Worm (Caenorhabditis elegans) whole organism, mixed stage, embryonic: ENCODE results near the gene T06D4.6.

Experiments used
- M03D4.4 ChIP-seq: sonication (generic microtip); optimal IDR thresholded peaks from 2 replicates; lab custom pipeline; 2017; ENCODE audit warnings: mild to moderate bottlenecking, missing genetic modification characterization, missing compliant biosample characterization
- bed-3 ChIP-seq: fragments of 200-800 bp; sonication (Bioruptor generic); optimal IDR thresholded peaks from 3 replicates; lab custom pipeline; 2018; ENCODE audit warnings: mild to moderate bottlenecking, missing genetic modification characterization, moderate library complexity, missing compliant biosample characterization
- blmp-1 ChIP-seq: fragments of 150-350 bp; optimal IDR thresholded peaks from 2 replicates; lab custom pipeline; 2014; ENCODE audit warnings: missing biosample characterization, missing genetic modification characterization
- ceh-39 ChIP-seq: fragments of 150-350 bp; optimal IDR thresholded peaks from 2 replicates; lab custom pipeline; 2014; ENCODE audit warnings: missing biosample characterization, missing genetic modification characterization
- ceh-43 ChIP-seq: fragments of 200-800 bp; sonication (Bioruptor generic); optimal IDR thresholded peaks from 2 replicates; lab custom pipeline; 2018; ENCODE audit warnings: mild to moderate bottlenecking, missing genetic modification characterization, moderate library complexity, missing compliant biosample characterization
- ceh-83 ChIP-seq: fragments of 200-800 bp; sonication (Bioruptor generic); optimal IDR thresholded peaks from 2 replicates; lab custom pipeline; 2018; ENCODE audit warnings: mild to moderate bottlenecking, missing genetic modification characterization, missing compliant biosample characterization
- ces-1 ChIP-seq: fragments of 150-350 bp; optimal IDR thresholded peaks from 2 replicates; lab custom pipeline; 2014; ENCODE audit warnings: missing biosample characterization, missing genetic modification reagents, missing genetic modification characterization
- cnd-1 ChIP-seq: fragments of 200-800 bp; sonication (Bioruptor generic); optimal IDR thresholded peaks from 2 replicates; lab custom pipeline; 2018; ENCODE audit warnings: mild to moderate bottlenecking, missing genetic modification characterization, missing compliant biosample characterization
- elt-1 ChIP-seq: sonication (generic microtip); optimal IDR thresholded peaks from 2 replicates; lab custom pipeline; 2017; ENCODE audit warnings: missing genetic modification characterization, mild to moderate bottlenecking, missing compliant biosample characterization, antibody characterized with exemption, moderate library complexity, borderline replicate concordance; ENCODE audit not compliant: insufficient read depth
- elt-3 ChIP-seq: fragments of 150-350 bp; optimal IDR thresholded peaks from 2 replicates; lab custom pipeline; 2014; ENCODE audit warnings: missing biosample characterization, missing genetic modification characterization
- flh-1 ChIP-seq: fragments of 200-800 bp; sonication (Bioruptor generic); optimal IDR thresholded peaks from 2 replicates; lab custom pipeline; 2018; ENCODE audit warnings: mild to moderate bottlenecking, missing genetic modification characterization, moderate library complexity, missing compliant biosample characterization
- ham-2 ChIP-seq: fragments of 200-800 bp; sonication (Bioruptor generic); optimal IDR thresholded peaks from 2 replicates; lab custom pipeline; 2018; ENCODE audit warnings: mild to moderate bottlenecking, missing genetic modification characterization, missing compliant biosample characterization
- hlh-1 ChIP-seq: fragments of 150-350 bp; optimal IDR thresholded peaks from 2 replicates; lab custom pipeline; 2014; ENCODE audit warnings: missing biosample characterization, missing genetic modification reagents, missing genetic modification characterization
- lin-13 ChIP-seq: fragments of 150-350 bp; optimal IDR thresholded peaks from 2 replicates; lab custom pipeline; 2014; ENCODE audit warnings: missing biosample characterization, missing genetic modification characterization
- lsy-2 ChIP-seq: fragments of 150-350 bp; optimal IDR thresholded peaks from 2 replicates; lab custom pipeline; 2014; ENCODE audit warnings: missing biosample characterization, missing genetic modification characterization
- mab-5 ChIP-seq: fragments of 150-350 bp; optimal IDR thresholded peaks from 2 replicates; lab custom pipeline; 2014; ENCODE audit warnings: missing biosample characterization, missing genetic modification characterization
- mep-1 ChIP-seq: fragments of 150-350 bp; optimal IDR thresholded peaks from 2 replicates; lab custom pipeline; 2017; ENCODE audit warnings: missing biosample characterization, missing genetic modification reagents, missing genetic modification characterization, inconsistent platforms
- mls-2 ChIP-seq: sonication (generic microtip); optimal IDR thresholded peaks from 2 replicates; lab custom pipeline; 2016; ENCODE audit warnings: mild to moderate bottlenecking, missing genetic modification characterization, moderate library complexity, missing compliant biosample characterization
- nhr-2 ChIP-seq: fragments of 150-350 bp; optimal IDR thresholded peaks from 2 replicates; lab custom pipeline; 2014; ENCODE audit warnings: missing biosample characterization, missing genetic modification characterization
- nhr-28 ChIP-seq: fragments of 150-350 bp; optimal IDR thresholded peaks from 2 replicates; lab custom pipeline; 2014; ENCODE audit warnings: missing biosample characterization, missing genetic modification characterization
- nhr-76 ChIP-seq: sonication (generic microtip); optimal IDR thresholded peaks from 2 replicates; lab custom pipeline; 2017; ENCODE audit warnings: missing biosample characterization, missing genetic modification characterization
- sem-2 ChIP-seq: fragments of 200-800 bp; sonication (Bioruptor generic); optimal IDR thresholded peaks from 2 replicates; lab custom pipeline; 2018; ENCODE audit warnings: mild to moderate bottlenecking, missing genetic modification characterization, missing compliant biosample characterization
- snpc-4 ChIP-seq: fragments of 150-350 bp; optimal IDR thresholded peaks from 2 replicates; lab custom pipeline; 2014; ENCODE audit warnings: missing biosample characterization, missing genetic modification characterization
- sptf-1 ChIP-seq: sonication (generic microtip); optimal IDR thresholded peaks from 2 replicates; lab custom pipeline; 2017; ENCODE audit warnings: mild to moderate bottlenecking, missing genetic modification characterization, moderate library complexity, missing compliant biosample characterization
- tbx-8 ChIP-seq: fragments of 200-800 bp; sonication (Bioruptor generic); optimal IDR thresholded peaks from 2 replicates; lab custom pipeline; 2018; ENCODE audit warnings: mild to moderate bottlenecking, missing genetic modification characterization, moderate library complexity, missing compliant biosample characterization
- unc-120 ChIP-seq: sonication (generic microtip); optimal IDR thresholded peaks from 2 replicates; lab custom pipeline; 2017; ENCODE audit warnings: missing genetic modification characterization, missing compliant biosample characterization; ENCODE audit not compliant: poor library complexity, severe bottlenecking
- unc-39 ChIP-seq: fragments of 150-350 bp; optimal IDR thresholded peaks from 2 replicates; lab custom pipeline; 2014; ENCODE audit warnings: missing biosample characterization, missing genetic modification characterization
- unc-62 ChIP-seq: fragments of 150-350 bp; optimal IDR thresholded peaks from 2 replicates; lab custom pipeline; 2014; ENCODE audit warnings: missing biosample characterization, missing genetic modification reagents, missing genetic modification characterization
- zip-8 ChIP-seq: fragments of 150-350 bp; optimal IDR thresholded peaks from 2 replicates; lab custom pipeline; 2014; ENCODE audit warnings: missing biosample characterization, missing genetic modification characterization
- ztf-11 ChIP-seq: fragments of 150-350 bp; optimal IDR thresholded peaks from 2 replicates; lab custom pipeline; 2014; ENCODE audit warnings: missing biosample characterization, missing genetic modification characterization

The T06D4.6 gene

DNA sequence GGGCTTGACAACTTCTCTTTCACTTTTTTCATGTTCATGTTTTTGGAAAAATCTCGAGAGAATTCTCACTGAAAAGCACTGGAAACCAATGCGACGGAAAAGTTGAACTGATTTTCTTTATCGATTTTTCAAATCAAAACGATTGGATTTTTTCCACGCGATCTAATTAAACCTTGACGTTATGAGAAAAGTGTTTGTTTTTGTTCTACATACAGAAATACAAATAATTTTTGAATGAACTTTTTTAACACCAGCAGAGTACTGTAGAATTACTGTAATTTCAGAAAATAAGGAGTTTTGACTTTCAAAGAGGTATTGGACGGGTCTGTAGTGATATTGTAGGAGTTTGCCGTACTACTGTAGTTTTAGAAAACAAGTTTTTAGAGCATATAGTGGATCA is 15.5 kb upstream of the T06D4.6 start, which contains the start of gene nep-10:
Gene nep-10, minus strand, starts transcription at position 101 of the 400 bp plus-strand sequence.
- TF ChIP-seq sem-2 (GFP tag; lab: Kevin White, UChicago) (no peak), ceh-43 (GFP tag; lab: Kevin White, UChicago) (no peak), elt-3 (tag; lab: Kevin White, UChicago) (no peak), mep-1 (tag; lab: Kevin White, UChicago) (no peak), elt-1 (no peak), nhr-2 (tag; lab: Kevin White, UChicago) (no peak), ceh-39 (tag; lab: Kevin White, UChicago) (no peak), zip-8 (tag; lab: Kevin White, UChicago) (no peak), nhr-28 (tag; lab: Kevin White, UChicago) (no peak), hlh-1 (no peak), unc-120 (tag; lab: Kevin White, UChicago) (no peak), sptf-1 (no peak)

DNA sequence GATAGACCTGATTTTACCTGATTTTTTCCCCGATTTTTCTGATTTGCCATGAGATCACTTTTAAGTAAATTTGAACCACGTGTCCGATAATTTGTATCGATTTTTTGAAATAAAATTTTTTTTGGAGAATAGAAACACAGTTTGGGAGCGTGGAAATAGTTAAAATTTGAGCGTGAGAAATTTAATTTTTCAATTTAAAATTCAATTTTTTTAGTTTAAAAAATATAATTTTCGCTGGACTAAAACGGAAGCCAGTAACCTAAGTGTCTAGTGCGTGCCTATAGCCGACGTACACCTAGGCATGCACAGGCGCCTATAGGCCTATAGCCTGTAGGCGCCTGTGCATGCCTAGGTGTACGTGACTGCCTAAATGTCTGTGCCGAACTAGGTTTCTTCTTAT is 11.8 kb upstream of the T06D4.6 start, which contains the start of gene nep-9:
Gene nep-9, minus strand, starts transcription at position 101 of the 400 bp plus-strand sequence.
- TF ChIP-seq zip-8 (tag; lab: Kevin White, UChicago) (no peak), flh-1 (GFP tag; lab: Kevin White, UChicago) (no peak), elt-3 (tag; lab: Kevin White, UChicago) (no peak), M03D4.4 (tag; lab: Kevin White, UChicago) (no peak), lsy-2 (tag; lab: Kevin White, UChicago) (no peak), sptf-1 (no peak), ceh-43 (GFP tag; lab: Kevin White, UChicago) (no peak), ztf-11 (no peak), mab-5 (no peak), ces-1 (GFP tag; lab: Kevin White, UChicago) (no peak), nhr-76 (no peak), ceh-83 (no peak), ham-2 (GFP tag; lab: Kevin White, UChicago) (no peak)

DNA sequence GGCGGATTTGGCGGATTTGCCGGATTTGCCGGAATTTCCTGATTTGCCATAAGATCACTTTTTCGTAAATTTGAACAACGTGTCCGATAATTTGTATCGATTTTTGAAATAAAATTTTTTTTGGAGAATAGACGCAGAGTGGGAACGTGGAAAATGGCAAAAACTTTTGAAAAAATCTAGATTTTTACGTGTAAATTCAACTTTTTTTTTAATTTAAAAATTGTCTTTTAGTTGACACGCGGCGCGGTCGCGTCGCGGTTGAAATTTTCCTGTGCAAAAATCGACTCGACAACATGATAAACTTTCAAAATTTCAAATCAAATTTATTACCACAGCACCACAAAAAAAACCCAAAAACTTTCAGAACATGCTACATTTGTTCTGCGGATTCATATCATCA is 8.1 kb upstream of the T06D4.6 start, which contains the start of gene nep-20:
Gene nep-20, minus strand, starts transcription at position 101 of the 400 bp plus-strand sequence.
- TF ChIP-seq sem-2 (GFP tag; lab: Kevin White, UChicago), result no peak
- TF ChIP-seq zip-8 (tag; lab: Kevin White, UChicago), result no peak
- no peak for TF ChIP-seq ceh-39 (tag; lab: Kevin White, UChicago)
- TF ChIP-seq unc-62 (GFP tag; lab: Kevin White, UChicago), result no peak
- TF ChIP-seq lin-13, result no peak
- TF ChIP-seq hlh-1, result no peak
- no peak for TF ChIP-seq bed-3 (GFP tag; lab: Kevin White, UChicago)
- no peak for TF ChIP-seq ztf-11

DNA sequence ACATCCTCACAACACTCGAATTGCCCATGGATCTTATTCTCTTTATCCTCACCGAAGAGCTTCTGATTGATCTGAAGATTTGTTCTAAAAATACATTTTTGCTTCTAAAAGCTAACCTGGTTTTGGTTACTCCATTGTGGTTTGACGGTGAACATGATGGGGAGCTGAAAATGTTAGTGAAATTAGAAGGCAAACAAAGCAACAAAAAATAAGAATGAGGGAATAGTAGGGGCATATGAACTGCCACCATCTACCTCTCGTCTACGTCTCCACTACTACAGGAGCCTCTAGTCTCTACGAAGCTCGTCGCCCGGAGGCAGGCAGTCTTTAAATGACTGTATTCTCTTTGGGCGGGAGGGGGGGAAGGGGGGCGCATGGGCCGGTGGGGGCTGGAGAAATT is 1.7 kb downstream of the T06D4.6 start, which contains the start of gene T06D4.2:
Gene T06D4.2, minus strand, starts transcription at position 170 of the 400 bp plus-strand sequence.
- TF ChIP-seq mls-2 (tag; lab: Kevin White, UChicago) (no peak), ces-1 (GFP tag; lab: Kevin White, UChicago) (no peak), lsy-2 (tag; lab: Kevin White, UChicago) (no peak), elt-3 (tag; lab: Kevin White, UChicago) (no peak), flh-1 (GFP tag; lab: Kevin White, UChicago) (no peak), elt-1 (no peak), M03D4.4 (tag; lab: Kevin White, UChicago) (no peak), blmp-1 (no peak), unc-39 (tag; lab: Kevin White, UChicago) (no peak), unc-62 (GFP tag; lab: Kevin White, UChicago) (no peak), snpc-4 (no peak), lin-13 (no peak), sem-2 (GFP tag; lab: Kevin White, UChicago) (no peak), ceh-39 (tag; lab: Kevin White, UChicago) (no peak), ztf-11 (no peak), cnd-1 (tag; lab: Kevin White, UChicago) (no peak), hlh-1 (no peak), ceh-43 (GFP tag; lab: Kevin White, UChicago) (no peak), sptf-1 (no peak), ham-2 (GFP tag; lab: Kevin White, UChicago) (no peak)

DNA sequence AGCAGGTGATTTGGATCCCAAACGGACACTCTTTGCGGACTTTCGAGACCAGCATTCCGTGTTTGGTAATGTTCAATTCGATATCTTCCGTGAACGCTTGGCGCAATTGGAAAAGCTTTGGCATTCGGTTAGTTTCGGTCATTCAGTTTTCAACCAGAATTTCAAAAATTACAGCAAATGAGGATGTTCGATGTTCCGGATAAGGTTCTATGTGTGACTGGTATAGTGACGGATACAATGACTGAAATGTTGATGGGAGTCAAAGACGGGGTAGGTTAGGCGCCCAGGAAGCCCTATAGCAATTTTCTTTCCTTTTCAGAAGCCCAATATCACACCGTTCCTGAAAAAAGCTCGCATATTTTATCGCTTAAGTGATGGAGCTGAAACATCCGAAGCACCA is 4.3 kb downstream of the T06D4.6 start:
- TF ChIP-seq blmp-1, result no peak
- no peak for TF ChIP-seq mep-1 (tag; lab: Kevin White, UChicago)
- TF ChIP-seq sptf-1, result no peak
- no peak for TF ChIP-seq elt-1
- TF ChIP-seq lin-13, result no peak
- no peak for TF ChIP-seq ces-1 (GFP tag; lab: Kevin White, UChicago)
- TF ChIP-seq ztf-11, result no peak
- no peak for TF ChIP-seq nhr-28 (tag; lab: Kevin White, UChicago)
- no peak for TF ChIP-seq unc-39 (tag; lab: Kevin White, UChicago)
- no peak for TF ChIP-seq nhr-76
- TF ChIP-seq cnd-1 (tag; lab: Kevin White, UChicago), result no peak
- no peak for TF ChIP-seq tbx-8
- no peak for TF ChIP-seq elt-3 (tag; lab: Kevin White, UChicago)
- TF ChIP-seq ceh-43 (GFP tag; lab: Kevin White, UChicago), result no peak
- no peak for TF ChIP-seq hlh-1
- no peak for TF ChIP-seq ceh-83
- TF ChIP-seq, all 35 proteins: peak for 0
